Worm (Caenorhabditis elegans) whole organism, mixed stage, embryonic: Measurements from ENCODE around the gene cnt-1.

Experiments used
- ceh-83 ChIP-seq: fragments of 200-800 bp; sonication (Bioruptor generic); optimal IDR thresholded peaks from 2 replicates; lab custom pipeline; 2018; ENCODE audit warnings: mild to moderate bottlenecking, missing genetic modification characterization, missing compliant biosample characterization
- ces-1 ChIP-seq: fragments of 150-350 bp; optimal IDR thresholded peaks from 2 replicates; lab custom pipeline; 2014; ENCODE audit warnings: missing biosample characterization, missing genetic modification reagents, missing genetic modification characterization
- flh-1 ChIP-seq: fragments of 200-800 bp; sonication (Bioruptor generic); optimal IDR thresholded peaks from 2 replicates; lab custom pipeline; 2018; ENCODE audit warnings: mild to moderate bottlenecking, missing genetic modification characterization, moderate library complexity, missing compliant biosample characterization
- lin-13 ChIP-seq: fragments of 150-350 bp; optimal IDR thresholded peaks from 2 replicates; lab custom pipeline; 2014; ENCODE audit warnings: missing biosample characterization, missing genetic modification characterization
- lsy-2 ChIP-seq: fragments of 150-350 bp; optimal IDR thresholded peaks from 2 replicates; lab custom pipeline; 2014; ENCODE audit warnings: missing biosample characterization, missing genetic modification characterization
- mep-1 ChIP-seq: fragments of 150-350 bp; optimal IDR thresholded peaks from 2 replicates; lab custom pipeline; 2017; ENCODE audit warnings: missing biosample characterization, missing genetic modification reagents, missing genetic modification characterization, inconsistent platforms
- nhr-237 ChIP-seq: fragments of 150-350 bp; optimal IDR thresholded peaks from 2 replicates; lab custom pipeline; 2014; ENCODE audit warnings: missing biosample characterization, missing genetic modification characterization
- nhr-28 ChIP-seq: fragments of 150-350 bp; optimal IDR thresholded peaks from 2 replicates; lab custom pipeline; 2014; ENCODE audit warnings: missing biosample characterization, missing genetic modification characterization
- snpc-4 ChIP-seq: fragments of 150-350 bp; optimal IDR thresholded peaks from 2 replicates; lab custom pipeline; 2014; ENCODE audit warnings: missing biosample characterization, missing genetic modification characterization
- sptf-1 ChIP-seq: sonication (generic microtip); optimal IDR thresholded peaks from 2 replicates; lab custom pipeline; 2017; ENCODE audit warnings: mild to moderate bottlenecking, missing genetic modification characterization, moderate library complexity, missing compliant biosample characterization
- unc-39 ChIP-seq: fragments of 150-350 bp; optimal IDR thresholded peaks from 2 replicates; lab custom pipeline; 2014; ENCODE audit warnings: missing biosample characterization, missing genetic modification characterization
- unc-62 ChIP-seq: fragments of 150-350 bp; optimal IDR thresholded peaks from 2 replicates; lab custom pipeline; 2014; ENCODE audit warnings: missing biosample characterization, missing genetic modification reagents, missing genetic modification characterization

ce11 chrII:12028707-12029106 is 60.0 kb downstream of the cnt-1 start:
- no peak for TF ChIP-seq snpc-4
- TF ChIP-seq ceh-83: no peak
- TF ChIP-seq sptf-1 (tag; lab: Kevin White, UChicago): no peak
- TF ChIP-seq unc-39: no peak
- TF ChIP-seq flh-1 (GFP tag; lab: Kevin White, UChicago): no peak
- no peak for TF ChIP-seq lin-13 (tag; lab: Kevin White, UChicago)
- TF ChIP-seq nhr-237 (tag; lab: Kevin White, UChicago): no peak
- TF ChIP-seq mep-1 (tag; lab: Kevin White, UChicago): no peak
- no peak for TF ChIP-seq ces-1 (GFP tag; lab: Kevin White, UChicago)
- TF ChIP-seq nhr-28: no peak
- no peak for TF ChIP-seq lsy-2 (tag; lab: Kevin White, UChicago)
- TF ChIP-seq unc-62 (GFP tag; lab: Kevin White, UChicago): no peak
